Fruit fly (Drosophila melanogaster) whole organism: Measurements from ENCODE around the gene Naa20A.

Source experiments
- CG8478 ChIP-seq: fragments of >200 bp; optimal IDR thresholded peaks from 2 replicates; lab custom pipeline; 2018; ENCODE audit warnings: inconsistent platforms
- EcR ChIP-seq, 2 experiments: fragments of >200 bp; optimal IDR thresholded peaks; 2 replicates each; lab custom pipeline; 2017; ENCODE audit warnings: missing biosample characterization in 2 of 2, missing genetic modification characterization in 2 of 2, missing genetic modification reagents in 2 of 2
- pan ChIP-seq: fragments of >200 bp; optimal IDR thresholded peaks from 2 replicates; lab custom pipeline; 2017

dm6 chrX:19637002-19637420 is 14.1 kb upstream of the Naa20A start:
- TF ChIP-seq pan (lab: Kevin White, UChicago) (no peak), EcR (GFP tag; optimal IDR thresholded peaks at IDR 0.05; lab: Kevin White, UChicago) (no peak), CG8478 (lab: Kevin White, UChicago) (no peak)
